Worm (Caenorhabditis elegans) whole organism, L2 larva: Measurements from ENCODE around the gene Y68A4A.13.

ENCODE experiments used
- R02D3.7 ChIP-seq: fragments of 150-350 bp; optimal IDR thresholded peaks from 2 replicates; lab custom pipeline; 2014; ENCODE audit warnings: missing biosample characterization, missing genetic modification characterization
- ZK546.5 ChIP-seq: sonication (generic microtip); optimal IDR thresholded peaks from 2 replicates; lab custom pipeline; 2017; ENCODE audit warnings: missing biosample characterization, missing genetic modification characterization
- ama-1 ChIP-seq: fragments of 150-350 bp; optimal IDR thresholded peaks from 2 replicates; lab custom pipeline; 2018; ENCODE audit warnings: inconsistent platforms
- blmp-1 ChIP-seq: sonication (generic microtip); optimal IDR thresholded peaks from 2 replicates; lab custom pipeline; 2017; ENCODE audit warnings: missing genetic modification characterization, mild to moderate bottlenecking, missing compliant biosample characterization, antibody characterized with exemption, moderate library complexity; ENCODE audit not compliant: insufficient read depth
- ceh-82 ChIP-seq: fragments of 150-350 bp; optimal IDR thresholded peaks from 2 replicates; lab custom pipeline; 2014; ENCODE audit warnings: missing biosample characterization, missing genetic modification characterization
- elt-1 ChIP-seq: fragments of 150-350 bp; optimal IDR thresholded peaks from 2 replicates; lab custom pipeline; 2014; ENCODE audit warnings: missing biosample characterization, missing genetic modification characterization
- fos-1 ChIP-seq: fragments of 150-350 bp; optimal IDR thresholded peaks from 2 replicates; lab custom pipeline; 2014; ENCODE audit warnings: missing biosample characterization, missing genetic modification characterization
- gmeb-1 ChIP-seq: fragments of 150-350 bp; optimal IDR thresholded peaks from 2 replicates; lab custom pipeline; 2014; ENCODE audit warnings: missing biosample characterization, missing genetic modification characterization
- lin-13 ChIP-seq: fragments of 150-350 bp; optimal IDR thresholded peaks from 2 replicates; lab custom pipeline; 2014; ENCODE audit warnings: missing biosample characterization, missing genetic modification reagents, missing genetic modification characterization
- mab-5 ChIP-seq: fragments of 150-350 bp; optimal IDR thresholded peaks from 2 replicates; lab custom pipeline; 2014; ENCODE audit warnings: missing biosample characterization, missing genetic modification characterization
- mbf-1 ChIP-seq: sonication (generic microtip); optimal IDR thresholded peaks from 2 replicates; lab custom pipeline; 2017; ENCODE audit warnings: missing biosample characterization, missing genetic modification characterization
- mdl-1 ChIP-seq, 2 experiments: fragments of 150-350 bp in 1 of 2; sonication (generic microtip) in 1 of 2; optimal IDR thresholded peaks; 2 replicates each; lab custom pipeline; 2017; ENCODE audit warnings: missing biosample characterization in 2 of 2, missing genetic modification characterization in 2 of 2
- nhr-10 ChIP-seq: sonication (generic microtip); optimal IDR thresholded peaks from 2 replicates; lab custom pipeline; 2017; ENCODE audit warnings: missing biosample characterization, missing genetic modification characterization
- nhr-129 ChIP-seq: fragments of 150-350 bp; optimal IDR thresholded peaks from 2 replicates; lab custom pipeline; 2014; ENCODE audit warnings: missing biosample characterization, missing genetic modification characterization
- nhr-21 ChIP-seq: fragments of 150-350 bp; optimal IDR thresholded peaks from 2 replicates; lab custom pipeline; 2014; ENCODE audit warnings: missing biosample characterization, missing genetic modification characterization
- nhr-237 ChIP-seq: fragments of 150-350 bp; optimal IDR thresholded peaks from 2 replicates; lab custom pipeline; 2014; ENCODE audit warnings: missing biosample characterization, missing genetic modification characterization
- nhr-25 ChIP-seq: fragments of 150-350 bp; sonication (generic microtip); optimal IDR thresholded peaks from 3 replicates; lab custom pipeline; 2014; ENCODE audit warnings: missing biosample characterization, missing genetic modification characterization
- nhr-6 ChIP-seq: fragments of 150-350 bp; optimal IDR thresholded peaks from 2 replicates; lab custom pipeline; 2014; ENCODE audit warnings: missing biosample characterization, missing genetic modification characterization
- nhr-77 ChIP-seq: fragments of 150-350 bp; optimal IDR thresholded peaks from 2 replicates; lab custom pipeline; 2014; ENCODE audit warnings: missing biosample characterization, missing genetic modification characterization
- peb-1 ChIP-seq: fragments of 150-350 bp; optimal IDR thresholded peaks from 2 replicates; lab custom pipeline; 2014; ENCODE audit warnings: missing biosample characterization, missing genetic modification characterization
- sem-4 ChIP-seq: fragments of 150-350 bp; optimal IDR thresholded peaks from 2 replicates; lab custom pipeline; 2014; ENCODE audit warnings: missing biosample characterization, missing genetic modification reagents, missing genetic modification characterization
- sma-9 ChIP-seq, 2 experiments: fragments of 150-350 bp in 1 of 2; sonication (generic microtip) in 1 of 2; optimal IDR thresholded peaks; 2 replicates each; lab custom pipeline; 2014 to 2016; ENCODE audit warnings: missing genetic modification characterization in 2 of 2, mild to moderate bottlenecking in 1 of 2, missing biosample characterization in 1 of 2, missing compliant biosample characterization in 1 of 2, missing genetic modification reagents in 1 of 2, moderate library complexity in 1 of 2
- snpc-4 ChIP-seq: fragments of 150-350 bp; optimal IDR thresholded peaks from 2 replicates; lab custom pipeline; 2014; ENCODE audit warnings: missing biosample characterization, missing genetic modification characterization
- unc-39 ChIP-seq: fragments of 150-350 bp; optimal IDR thresholded peaks from 2 replicates; lab custom pipeline; 2014; ENCODE audit warnings: missing biosample characterization, missing genetic modification characterization
- unc-62 ChIP-seq: fragments of 150-350 bp; optimal IDR thresholded peaks from 2 replicates; lab custom pipeline; 2014; ENCODE audit warnings: missing biosample characterization, missing genetic modification reagents, missing genetic modification characterization
- zag-1 ChIP-seq: fragments of 150-350 bp; optimal IDR thresholded peaks from 2 replicates; lab custom pipeline; 2014; ENCODE audit warnings: missing biosample characterization, missing genetic modification characterization
- ztf-4 ChIP-seq: fragments of 150-350 bp; optimal IDR thresholded peaks from 2 replicates; lab custom pipeline; 2014; ENCODE audit warnings: missing biosample characterization, missing genetic modification characterization

Gene Y68A4A.13

DNA sequence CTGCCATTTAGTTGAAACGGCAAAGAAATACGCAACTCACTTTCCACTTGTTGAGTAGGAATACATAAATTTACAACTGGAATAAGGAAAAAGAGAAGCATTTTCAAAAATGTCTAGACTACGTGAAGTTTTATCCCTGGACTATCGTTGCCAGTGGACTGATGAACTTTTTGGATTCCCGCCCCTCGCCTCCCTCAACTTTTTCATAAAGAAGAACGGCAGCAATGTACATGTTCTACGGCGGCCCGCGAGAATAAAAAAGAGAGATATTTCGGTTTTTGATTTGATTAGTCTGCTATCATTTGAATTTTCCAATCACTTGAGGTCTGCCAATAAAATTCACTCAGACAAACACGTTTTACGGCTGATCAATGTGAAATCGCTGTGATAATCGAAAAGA, 41.0 kb upstream of the Y68A4A.13 start, which contains the start of gene clec-243:
Gene clec-243, minus strand, starts transcription at position 101 of the 400 bp plus-strand sequence.
- TF ChIP-seq peb-1 (tag; lab: Kevin White, UChicago) (no peak), sma-9 (GFP tag; optimal IDR thresholded peaks at IDR 0.05; lab: Kevin White, UChicago) (no peak), sma-9 (tag; optimal IDR thresholded peaks at IDR 0.05; lab: Kevin White, UChicago) (no peak), sem-4 (no peak), ztf-4 (tag; lab: Kevin White, UChicago) (no peak), lin-13 (no peak), nhr-77 (tag; lab: Kevin White, UChicago) (no peak), ceh-82 (tag; lab: Kevin White, UChicago) (no peak), mab-5 (no peak), nhr-6 (tag; lab: Kevin White, UChicago) (no peak), nhr-129 (no peak), mbf-1 (no peak)

DNA sequence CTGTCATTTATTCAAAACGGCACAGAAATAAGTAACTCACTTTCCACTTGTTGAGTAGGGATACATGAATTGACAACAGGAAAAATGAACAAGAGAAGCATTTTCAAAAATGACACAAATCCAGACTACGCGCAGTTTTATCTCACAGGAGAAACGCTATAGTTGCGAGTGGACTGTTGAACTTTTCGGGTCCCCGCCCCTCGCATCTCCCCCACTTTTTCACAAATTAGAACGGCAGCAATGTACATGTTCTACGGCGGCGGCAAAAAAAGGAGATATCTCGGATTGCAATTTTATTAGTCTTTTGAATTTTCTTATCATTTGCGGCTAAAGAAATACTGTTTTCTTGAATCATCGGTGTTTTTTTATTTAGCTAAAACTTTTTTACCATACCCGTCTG, 37.5 kb upstream of the Y68A4A.13 start, which contains the start of gene clec-242:
Gene clec-242, minus strand, starts transcription at position 101 of the 400 bp plus-strand sequence.
- no peak for TF ChIP-seq nhr-21
- TF ChIP-seq unc-62, result no peak
- no peak for TF ChIP-seq ama-1 (lab: Kevin White, UChicago)
- TF ChIP-seq mbf-1, result no peak
- no peak for TF ChIP-seq nhr-237 (tag; lab: Kevin White, UChicago)

DNA sequence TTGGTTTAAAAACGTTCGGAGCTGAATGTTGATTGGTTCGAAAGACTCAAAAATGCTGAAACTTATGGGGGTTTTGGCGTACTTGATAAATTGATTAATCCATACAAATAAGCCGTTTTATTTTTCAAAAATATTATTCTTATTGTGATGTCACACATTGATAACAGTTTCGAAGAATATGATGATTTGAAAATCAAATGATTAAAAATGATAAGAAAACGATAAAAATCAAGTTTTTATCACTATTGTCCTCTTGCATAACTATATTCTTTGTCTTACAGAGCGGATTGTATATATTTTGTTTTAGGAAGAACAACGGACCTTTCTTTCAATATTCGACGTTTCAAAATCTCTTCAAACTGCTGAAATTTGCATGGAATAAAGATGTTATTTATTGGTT, 35.1 kb upstream of the Y68A4A.13 start:
- TF ChIP-seq zag-1 (tag; lab: Kevin White, UChicago) (no peak), elt-1 (tag; lab: Kevin White, UChicago) (no peak), unc-39 (tag; lab: Kevin White, UChicago) (no peak), fos-1 (peak; percentile 87), nhr-6 (tag; lab: Kevin White, UChicago) (no peak), ZK546.5 (no peak)

DNA sequence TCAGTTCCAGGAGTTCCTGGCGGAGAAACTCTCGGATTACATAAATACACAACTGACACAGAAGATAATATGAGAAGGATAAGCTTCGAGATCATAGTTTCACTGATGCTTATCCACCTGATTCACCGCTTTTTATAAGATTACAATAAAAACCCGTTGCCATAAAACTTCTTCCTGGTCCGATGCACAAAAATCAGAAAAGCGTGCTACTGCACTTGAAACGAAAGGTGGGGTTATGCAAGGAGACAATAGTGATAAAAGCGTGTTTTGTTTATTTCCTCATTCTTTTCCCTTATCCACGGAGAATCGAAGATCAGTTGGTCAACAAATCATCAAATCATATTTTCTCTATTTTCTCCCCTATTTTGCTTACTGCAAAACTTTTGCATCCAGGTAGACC, 34.6 kb upstream of the Y68A4A.13 start, which contains the start of gene Y68A4B.3:
Gene Y68A4B.3, minus strand, starts transcription at position 101 of the 400 bp plus-strand sequence.
- TF ChIP-seq mdl-1 (tag; optimal IDR thresholded peaks at IDR 0.05; lab: Kevin White, UChicago) (no peak), nhr-21 (no peak), gmeb-1 (tag; lab: Kevin White, UChicago) (no peak), zag-1 (tag; lab: Kevin White, UChicago) (no peak), nhr-6 (tag; lab: Kevin White, UChicago) (no peak), nhr-10 (tag; lab: Kevin White, UChicago) (no peak), blmp-1 (tag; lab: Kevin White, UChicago) (no peak)

DNA sequence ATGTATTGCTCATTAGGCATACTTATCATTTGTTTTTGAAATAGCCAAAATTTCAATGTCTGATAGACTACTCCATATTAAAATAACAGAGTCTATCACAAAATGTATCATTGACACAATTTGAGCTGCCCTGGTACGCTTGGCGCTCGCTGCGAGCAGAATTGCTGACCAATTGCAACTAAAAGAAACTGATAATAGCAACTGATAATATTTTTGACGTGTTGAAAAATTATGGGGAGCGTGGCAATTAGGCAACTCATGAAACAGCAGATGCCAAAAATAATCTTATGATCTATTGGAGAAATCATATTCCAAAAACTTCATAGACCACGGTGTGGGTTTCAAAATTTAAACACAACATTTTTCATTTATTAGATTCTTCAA, 33.3 kb upstream of the Y68A4A.13 start:
- TF ChIP-seq mdl-1 (tag; optimal IDR thresholded peaks at IDR 0.05; lab: Kevin White, UChicago) (no peak), fos-1 (peak; percentile 83), gmeb-1 (tag; lab: Kevin White, UChicago) (peak; percentile 25), sma-9 (GFP tag; optimal IDR thresholded peaks at IDR 0.05; lab: Kevin White, UChicago) (peak; percentile 24), sma-9 (tag; optimal IDR thresholded peaks at IDR 0.05; lab: Kevin White, UChicago) (no peak)

DNA sequence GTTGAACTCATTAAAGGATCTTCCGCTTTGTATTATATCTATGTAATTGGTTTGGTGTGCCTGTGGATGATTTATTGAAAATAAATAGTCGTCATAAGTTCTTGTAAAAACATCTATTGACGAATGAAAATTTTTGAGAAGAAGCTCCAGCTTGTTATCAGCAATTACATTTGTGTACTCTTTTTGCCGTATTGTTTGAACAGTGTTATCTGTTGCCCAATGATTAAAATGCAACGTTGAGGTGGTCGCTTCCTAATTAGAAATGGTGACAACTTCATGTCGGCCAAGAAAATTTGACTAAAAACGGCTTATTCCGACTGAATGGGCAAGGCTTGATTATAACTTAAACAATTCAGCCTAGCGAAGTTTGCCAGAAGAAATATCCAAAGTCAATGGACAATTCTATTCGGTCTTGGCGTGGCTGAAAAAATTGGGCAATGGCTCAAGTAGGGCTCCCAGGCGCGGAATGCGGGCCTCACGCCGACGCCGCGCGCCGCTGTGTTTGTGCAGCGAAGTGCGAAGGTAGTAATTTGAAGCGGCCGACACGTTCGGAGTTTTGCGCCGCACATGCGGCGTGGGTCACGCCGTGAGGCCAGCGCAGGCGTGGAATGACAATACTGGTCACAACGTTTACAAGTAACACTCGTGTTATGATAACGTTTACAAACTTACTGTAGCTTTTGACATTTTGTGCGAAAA, 32.8 kb upstream of the Y68A4A.13 start:
- TF ChIP-seq snpc-4 (tag; lab: Kevin White, UChicago) (no peak), unc-39 (tag; lab: Kevin White, UChicago) (no peak), nhr-25 (tag; lab: Kevin White, UChicago) (no peak), nhr-21 (no peak), fos-1 (peak; percentile 73)

DNA sequence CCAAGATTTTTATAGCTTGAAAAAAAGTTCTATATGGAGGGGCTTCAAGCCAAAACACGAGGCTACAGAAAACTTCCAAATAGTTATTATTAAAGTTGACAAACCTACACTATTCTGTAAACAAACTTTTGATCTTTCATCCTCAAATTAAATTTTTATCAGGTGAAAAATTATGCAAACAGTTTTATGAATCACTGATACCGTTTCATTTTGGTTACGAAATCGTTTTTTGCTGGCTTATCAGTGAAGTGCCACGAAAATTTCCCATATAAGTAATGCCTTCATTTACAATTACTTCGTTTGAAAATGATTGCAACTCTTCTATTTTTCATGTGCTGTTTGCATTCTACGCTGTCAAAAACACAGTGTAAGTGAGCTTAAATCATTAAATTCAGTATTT, 30.9 kb upstream of the Y68A4A.13 start, which contains the start of gene T19C9.8:
Gene T19C9.8, plus strand, starts transcription at position 299 of the 400 bp plus-strand sequence.
- peak; percentile 10 for TF ChIP-seq sma-9 (GFP tag; optimal IDR thresholded peaks at IDR 0.05; lab: Kevin White, UChicago)
- no peak for TF ChIP-seq sma-9 (tag; optimal IDR thresholded peaks at IDR 0.05; lab: Kevin White, UChicago)
- TF ChIP-seq gmeb-1 (tag; lab: Kevin White, UChicago), result no peak
- peak; percentile 95 for TF ChIP-seq fos-1
- no peak for TF ChIP-seq R02D3.7
